Fruit fly (Drosophila melanogaster) whole organism, embryonic: ENCODE data around the gene dod.

ENCODE experiments used
- Ada2b ChIP-seq: fragments of 200-800 bp; sonication (Bioruptor generic); IDR thresholded peaks from 2 replicates; pipeline ENCODE4 v1.3.6; 2022; ENCODE audit warnings: missing biosample characterization, missing genetic modification characterization
- Antp ChIP-seq: fragments of 200-800 bp; sonication (Bioruptor generic); optimal IDR thresholded peaks from 3 replicates; lab custom pipeline; 2016; ENCODE audit warnings: missing biosample characterization, missing genetic modification characterization
- Atf-2 ChIP-seq: fragments of 200-800 bp; sonication (Bioruptor generic); optimal IDR thresholded peaks from 2 replicates; lab custom pipeline; 2016; ENCODE audit warnings: missing biosample characterization, missing genetic modification characterization
- CG13123 ChIP-seq: fragments of 200-800 bp; sonication (Bioruptor generic); optimal IDR thresholded peaks from 2 replicates; lab custom pipeline; 2016; ENCODE audit warnings: missing biosample characterization, missing genetic modification characterization
- CG13287 ChIP-seq: fragments of 200-800 bp; sonication (Bioruptor generic); IDR thresholded peaks from 2 replicates; pipeline ENCODE4 v1.3.6; 2022; ENCODE audit warnings: missing biosample characterization, missing genetic modification characterization; ENCODE audit not compliant: partially characterized antibody
- CG13424 ChIP-seq: fragments of 200-800 bp; sonication (Bioruptor generic); optimal IDR thresholded peaks from 2 replicates; lab custom pipeline; 2019; ENCODE audit warnings: missing biosample characterization, mild to moderate bottlenecking, missing genetic modification characterization, moderate library complexity
- CG13775 ChIP-seq: fragments of 200-800 bp; sonication (Bioruptor generic); optimal IDR thresholded peaks from 3 replicates; lab custom pipeline; 2017; ENCODE audit warnings: missing biosample characterization, mild to moderate bottlenecking, missing genetic modification characterization
- CG1529 ChIP-seq: fragments of 200-800 bp; sonication (Bioruptor generic); optimal IDR thresholded peaks from 3 replicates; lab custom pipeline; 2018; ENCODE audit warnings: missing biosample characterization, missing genetic modification characterization
- CG15696 ChIP-seq: fragments of 200-800 bp; sonication (Bioruptor generic); optimal IDR thresholded peaks from 2 replicates; lab custom pipeline; 2019; ENCODE audit warnings: missing biosample characterization, mild to moderate bottlenecking, missing genetic modification characterization, moderate library complexity
- CG17328 ChIP-seq: fragments of 200-800 bp; sonication (Bioruptor generic); IDR thresholded peaks from 2 replicates; pipeline ENCODE4 v1.3.6; 2022; ENCODE audit warnings: missing biosample characterization, missing genetic modification characterization
- CG2129 ChIP-seq: fragments of 200-800 bp; sonication (Bioruptor generic); IDR thresholded peaks from 2 replicates; pipeline ENCODE4 v1.3.6; 2022; ENCODE audit warnings: missing biosample characterization, missing genetic modification characterization; ENCODE audit not compliant: partially characterized antibody
- CG3838 ChIP-seq: fragments of 200-800 bp; sonication (Bioruptor generic); optimal IDR thresholded peaks from 3 replicates; lab custom pipeline; 2016; ENCODE audit warnings: missing biosample characterization, missing genetic modification characterization
- CG3847 ChIP-seq: fragments of 200-800 bp; sonication (Bioruptor generic); IDR thresholded peaks from 2 replicates; pipeline ENCODE4 v1.3.6; 2022; ENCODE audit warnings: missing biosample characterization, missing genetic modification characterization
- CG3995 ChIP-seq: fragments of 200-800 bp; sonication (Bioruptor generic); optimal IDR thresholded peaks from 3 replicates; lab custom pipeline; 2016; ENCODE audit warnings: missing biosample characterization, missing genetic modification characterization
- CG6854 ChIP-seq: fragments of 200-800 bp; sonication (Bioruptor generic); optimal IDR thresholded peaks from 3 replicates; lab custom pipeline; 2017; ENCODE audit warnings: missing biosample characterization, mild to moderate bottlenecking, missing genetic modification characterization
- CG9932 ChIP-seq: fragments of 200-800 bp; sonication (Bioruptor generic); IDR thresholded peaks from 2 replicates; pipeline ENCODE4 v1.3.6; 2022; ENCODE audit warnings: missing biosample characterization, missing genetic modification characterization
- Deaf1 ChIP-seq: fragments of 200-800 bp; optimal IDR thresholded peaks from 3 replicates; lab custom pipeline; 2019; ENCODE audit warnings: missing biosample characterization, mild to moderate bottlenecking, missing genetic modification characterization, moderate library complexity
- E2f2 ChIP-seq: fragments of 200-800 bp; sonication (Bioruptor generic); IDR thresholded peaks from 2 replicates; pipeline ENCODE4 v1.3.6; 2022; ENCODE audit warnings: missing biosample characterization, missing genetic modification characterization
- H2.0 ChIP-seq: fragments of 200-800 bp; sonication (Bioruptor generic); IDR thresholded peaks from 2 replicates; pipeline ENCODE4 v1.3.6; 2022; ENCODE audit warnings: missing biosample characterization, missing genetic modification characterization
- HHEX ChIP-seq: fragments of 200-800 bp; sonication (Bioruptor generic); optimal IDR thresholded peaks from 3 replicates; lab custom pipeline; 2017; ENCODE audit warnings: missing biosample characterization, mild to moderate bottlenecking, missing genetic modification characterization, missing genetic modification reagents
- HmgZ ChIP-seq: fragments of 200-800 bp; sonication (Bioruptor generic); optimal IDR thresholded peaks from 2 replicates; lab custom pipeline; 2018; ENCODE audit warnings: missing biosample characterization, mild to moderate bottlenecking, missing genetic modification characterization
- Hmx ChIP-seq: fragments of 200-800 bp; sonication (Bioruptor generic); optimal IDR thresholded peaks from 2 replicates; lab custom pipeline; 2016; ENCODE audit warnings: missing biosample characterization, missing genetic modification characterization
- Hr78 ChIP-seq, 2 experiments: fragments of 200-800 bp in 1 of 2; fragments of >200 bp in 1 of 2; sonication (Bioruptor generic) in 1 of 2; optimal IDR thresholded peaks; 2 replicates each; lab custom pipeline; 2017 to 2019; ENCODE audit warnings: missing biosample characterization in 2 of 2, missing genetic modification characterization in 2 of 2, mild to moderate bottlenecking in 1 of 2, moderate library complexity in 1 of 2
- Hsf ChIP-seq: fragments of 200-800 bp; sonication (Bioruptor generic); optimal IDR thresholded peaks from 3 replicates; lab custom pipeline; 2016; ENCODE audit warnings: missing biosample characterization, missing genetic modification characterization
- Lhr ChIP-seq: fragments of 200-800 bp; sonication (Bioruptor generic); optimal IDR thresholded peaks from 3 replicates; lab custom pipeline; 2017; ENCODE audit warnings: mild to moderate bottlenecking, missing biosample characterization, missing genetic modification reagents, missing genetic modification characterization
- NC2β ChIP-seq: fragments of 200-800 bp; sonication (Bioruptor generic); optimal IDR thresholded peaks from 2 replicates; lab custom pipeline; 2016; ENCODE audit warnings: missing biosample characterization, missing genetic modification characterization
- NfI ChIP-seq: fragments of 200-800 bp; sonication (Bioruptor generic); optimal IDR thresholded peaks from 3 replicates; lab custom pipeline; 2018; ENCODE audit warnings: missing biosample characterization, mild to moderate bottlenecking, missing genetic modification characterization, moderate library complexity
- Optix ChIP-seq: fragments of 200-800 bp; sonication (Bioruptor generic); IDR thresholded peaks from 3 replicates; pipeline ENCODE4 v1.3.6; 2022; ENCODE audit warnings: missing biosample characterization, missing genetic modification characterization
- PHDP ChIP-seq: fragments of 200-800 bp; sonication (Bioruptor generic); optimal IDR thresholded peaks from 3 replicates; lab custom pipeline; 2018; ENCODE audit warnings: missing biosample characterization, mild to moderate bottlenecking, missing genetic modification characterization, moderate library complexity
- Ssrp ChIP-seq: fragments of 200-800 bp; sonication (Bioruptor generic); optimal IDR thresholded peaks from 2 replicates; lab custom pipeline; 2018; ENCODE audit warnings: missing biosample characterization, mild to moderate bottlenecking, missing genetic modification characterization, moderate library complexity
- TFAM ChIP-seq: fragments of 200-800 bp; sonication (Bioruptor generic); optimal IDR thresholded peaks from 2 replicates; lab custom pipeline; 2017; ENCODE audit warnings: missing biosample characterization, missing genetic modification characterization, inconsistent platforms
- YL-1 ChIP-seq: fragments of 200-800 bp; sonication (Bioruptor generic); optimal IDR thresholded peaks from 3 replicates; lab custom pipeline; 2017; ENCODE audit warnings: missing biosample characterization, mild to moderate bottlenecking, missing genetic modification characterization
- amos ChIP-seq: fragments of 200-800 bp; sonication (Bioruptor generic); IDR thresholded peaks from 2 replicates; pipeline ENCODE4 v1.3.6; 2022; ENCODE audit warnings: missing biosample characterization, missing genetic modification characterization; ENCODE audit not compliant: partially characterized antibody
- ap ChIP-seq: fragments of 200-800 bp; sonication (Bioruptor generic); IDR thresholded peaks from 2 replicates; pipeline ENCODE4 v1.3.6; 2022; ENCODE audit warnings: missing biosample characterization, missing genetic modification characterization
- ato ChIP-seq: fragments of 200-800 bp; sonication (Bioruptor generic); IDR thresholded peaks from 2 replicates; pipeline ENCODE4 v1.3.6; 2022; ENCODE audit warnings: missing biosample characterization, missing genetic modification characterization; ENCODE audit not compliant: partially characterized antibody
- btn ChIP-seq: fragments of 200-800 bp; sonication (Bioruptor generic); optimal IDR thresholded peaks from 2 replicates; lab custom pipeline; 2016; ENCODE audit warnings: missing biosample characterization, missing genetic modification characterization
- dmrt11E ChIP-seq: fragments of 200-800 bp; sonication (Bioruptor generic); optimal IDR thresholded peaks from 3 replicates; lab custom pipeline; 2018; ENCODE audit warnings: missing biosample characterization, mild to moderate bottlenecking, missing genetic modification characterization, moderate library complexity
- exex ChIP-seq: fragments of 200-800 bp; sonication (Bioruptor generic); optimal IDR thresholded peaks from 4 replicates; lab custom pipeline; 2018; ENCODE audit warnings: missing biosample characterization, mild to moderate bottlenecking, missing genetic modification characterization, moderate library complexity
- fd96Cb ChIP-seq: fragments of 200-800 bp; sonication (Bioruptor generic); optimal IDR thresholded peaks from 2 replicates; lab custom pipeline; 2018; ENCODE audit warnings: missing biosample characterization, mild to moderate bottlenecking, missing genetic modification characterization, moderate library complexity
- gce ChIP-seq: fragments of 200-800 bp; sonication (Bioruptor generic); IDR thresholded peaks from 3 replicates; pipeline ENCODE4 v1.3.6; 2022; ENCODE audit warnings: missing biosample characterization, missing genetic modification characterization
- her ChIP-seq: fragments of 200-800 bp; sonication (Bioruptor generic); optimal IDR thresholded peaks from 2 replicates; lab custom pipeline; 2016; ENCODE audit warnings: missing biosample characterization, missing genetic modification characterization
- kni ChIP-seq: fragments of 200-800 bp; sonication (Bioruptor generic); optimal IDR thresholded peaks from 3 replicates; lab custom pipeline; 2017; ENCODE audit warnings: mild to moderate bottlenecking, missing biosample characterization, missing genetic modification reagents, missing genetic modification characterization
- sd ChIP-seq: fragments of 200-800 bp; sonication (Bioruptor generic); optimal IDR thresholded peaks from 3 replicates; lab custom pipeline; 2018; ENCODE audit warnings: missing biosample characterization, mild to moderate bottlenecking, missing genetic modification characterization, moderate library complexity
- sens-2 ChIP-seq: fragments of 200-800 bp; sonication (Bioruptor generic); IDR thresholded peaks from 2 replicates; pipeline ENCODE4 v1.3.6; 2022; ENCODE audit warnings: missing biosample characterization, missing genetic modification characterization
- sim ChIP-seq: fragments of 200-800 bp; sonication (Bioruptor generic); IDR thresholded peaks from 2 replicates; pipeline ENCODE4 v1.3.6; 2022; ENCODE audit warnings: missing biosample characterization, missing genetic modification characterization
- tap ChIP-seq: fragments of 200-800 bp; optimal IDR thresholded peaks from 3 replicates; lab custom pipeline; 2019; ENCODE audit warnings: missing biosample characterization, mild to moderate bottlenecking, missing genetic modification characterization, moderate library complexity
- tin ChIP-seq: fragments of 200-800 bp; sonication (Bioruptor generic); optimal IDR thresholded peaks from 3 replicates; lab custom pipeline; 2016; ENCODE audit warnings: missing biosample characterization, missing genetic modification characterization
- unc-4 ChIP-seq: fragments of 200-800 bp; sonication (Bioruptor generic); IDR thresholded peaks from 2 replicates; pipeline ENCODE4 v1.3.6; 2022; ENCODE audit warnings: missing biosample characterization, missing genetic modification characterization; ENCODE audit not compliant: partially characterized antibody
- vnd ChIP-seq: fragments of 200-800 bp; sonication (Bioruptor generic); IDR thresholded peaks from 3 replicates; pipeline ENCODE4 v1.3.6; 2022; ENCODE audit warnings: missing biosample characterization, missing genetic modification characterization; ENCODE audit not compliant: partially characterized antibody

dod gene

dm6 chrX:21367363-21368072 is 22.4 kb downstream of the dod start (continued):
- TF ChIP-seq sd (peak; percentile 90), ap (GFP tag; lab: Robert Waterston, UW) (peak; percentile 91), Hr78 (GFP tag; optimal IDR thresholded peaks at IDR 0.05; lab: Kevin White, UChicago) (peak in 1 of 2 experiments; percentile 85), Atf-2 (GFP tag; lab: Kevin White, UChicago) (peak; percentile 96), sens-2 (peak; percentile 84), Lhr (GFP tag; lab: Kevin White, UChicago) (peak; percentile 94), CG13287 (GFP tag; lab: Robert Waterston, UW) (no peak), CG13424 (tag; lab: Kevin White, UChicago) (peak; percentile 99), CG13775 (GFP tag; lab: Kevin White, UChicago) (peak; percentile 98), tap (tag; lab: Kevin White, UChicago) (peak; percentile 98), kni (peak; percentile 96), HHEX (peak; percentile 98), her (GFP tag; lab: Kevin White, UChicago) (peak; percentile 91), Ada2b (peak; percentile 96), amos (no peak), exex (tag; lab: Kevin White, UChicago) (peak; percentile 92), CG6854 (GFP tag; lab: Kevin White, UChicago) (peak; percentile 96), gce (GFP tag; lab: Robert Waterston, UW) (peak; percentile 89; the same call in 2 of the 3 replicates), fd96Cb (peak; percentile 98), HmgZ (peak; percentile 99), ato (GFP tag; lab: Robert Waterston, UW) (no peak), CG3838 (peak; percentile 90), Antp (GFP tag; lab: Kevin White, UChicago) (peak; percentile 92), tin (GFP tag; lab: Kevin White, UChicago) (peak; percentile 98), btn (GFP tag; lab: Kevin White, UChicago) (peak; percentile 86), E2f2 (GFP tag; lab: Robert Waterston, UW) (peak; percentile 82), NfI (peak; percentile 99), Deaf1 (peak; percentile 86), vnd (no peak), YL-1 (GFP tag; lab: Kevin White, UChicago) (peak; percentile 93), CG2129 (GFP tag; lab: Robert Waterston, UW) (no peak), CG13123 (GFP tag; lab: Kevin White, UChicago) (peak; percentile 89), Ssrp (tag; lab: Kevin White, UChicago) (peak; percentile 98), PHDP (tag; lab: Kevin White, UChicago) (peak; percentile 98), CG15696 (tag; lab: Kevin White, UChicago) (peak; percentile 96), Hsf (GFP tag; lab: Kevin White, UChicago) (peak; percentile 98), CG3995 (GFP tag; lab: Kevin White, UChicago) (peak; percentile 80), Hmx (peak; percentile 87), sim (GFP tag; lab: Robert Waterston, UW) (peak; percentile 90), unc-4 (GFP tag; lab: Robert Waterston, UW) (no peak), CG17328 (GFP tag; lab: Robert Waterston, UW) (peak; percentile 93), Optix (GFP tag; lab: Robert Waterston, UW) (peak; percentile 95), CG1529 (peak; percentile 97), CG9932 (peak; percentile 97), NC2β (GFP tag; lab: Kevin White, UChicago) (peak; percentile 93), TFAM (GFP tag; lab: Kevin White, UChicago) (peak; percentile 77), dmrt11E (tag; lab: Kevin White, UChicago) (peak; percentile 94), H2.0 (peak; percentile 93), CG3847 (GFP tag; lab: Robert Waterston, UW) (peak; percentile 97)
